Worm (Caenorhabditis elegans): ENCODE results near the gene dct-11.

The dct-11 gene

DNA sequence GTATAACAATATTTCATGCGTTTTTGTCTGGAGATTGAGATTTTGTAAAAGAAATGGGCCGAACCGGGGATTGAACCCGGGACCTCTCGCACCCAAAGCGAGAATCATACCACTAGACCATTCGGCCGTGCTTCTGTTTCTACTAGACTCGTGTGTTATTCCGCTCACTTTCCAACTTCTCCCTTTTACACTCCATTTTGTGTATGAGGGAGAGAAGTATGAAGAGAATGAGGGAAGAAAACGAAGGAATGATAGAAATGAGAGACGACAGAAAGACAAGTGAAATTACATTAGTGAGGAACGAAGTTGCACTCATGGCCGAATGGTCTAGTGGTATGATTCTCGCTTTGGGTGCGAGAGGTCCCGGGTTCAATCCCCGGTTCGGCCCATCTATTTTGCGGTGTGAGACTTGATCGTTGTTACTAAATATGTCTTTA lies 38.4 kb downstream of the dct-11 start (continued):
- TF ChIP-seq hlh-15 (tag; optimal IDR thresholded peaks at IDR 0.05) (peak; percentile 79), ceh-19 (GFP tag; optimal IDR thresholded peaks at IDR 0.05) (peak; percentile 92), tbx-7 (tag; optimal IDR thresholded peaks at IDR 0.05) (no peak), pros-1 (tag; optimal IDR thresholded peaks at IDR 0.05) (no peak), lin-11 (tag; optimal IDR thresholded peaks at IDR 0.05) (peak; percentile 77), hlh-30 (tag; optimal IDR thresholded peaks at IDR 0.05; ENCODE audit: insufficient read depth) (peak; percentile 41), mec-3 (tag; optimal IDR thresholded peaks at IDR 0.05; ENCODE audit: borderline replicate concordance) (peak; percentile 28), che-1 (tag; optimal IDR thresholded peaks at IDR 0.05) (peak; percentile 82), hlh-6 (tag; optimal IDR thresholded peaks at IDR 0.05) (peak; percentile 77), sox-4 (tag; optimal IDR thresholded peaks at IDR 0.05) (peak; percentile 92), elt-4 (tag; optimal IDR thresholded peaks at IDR 0.05) (no peak), hlh-8 (tag; optimal IDR thresholded peaks at IDR 0.05) (peak; percentile 62), nhr-232 (tag; optimal IDR thresholded peaks at IDR 0.05) (peak; percentile 76), ama-1 (optimal IDR thresholded peaks at IDR 0.05) (no peak), ceh-9 (tag; optimal IDR thresholded peaks at IDR 0.05) (peak; percentile 82), ceh-6 (GFP tag; optimal IDR thresholded peaks at IDR 0.05) (peak; percentile 86), nfya-1 (tag; optimal IDR thresholded peaks at IDR 0.05) (peak; percentile 86), nhr-11 (tag; optimal IDR thresholded peaks at IDR 0.05) (no peak), ztf-16 (tag; optimal IDR thresholded peaks at IDR 0.05) (peak; percentile 90), dmd-4 (tag; optimal IDR thresholded peaks at IDR 0.05; ENCODE audit: borderline replicate concordance) (peak; percentile 89), fkh-10 (GFP tag; optimal IDR thresholded peaks at IDR 0.05) (peak; percentile 57), pqm-1 (tag; optimal IDR thresholded peaks at IDR 0.05) (peak; percentile 91), gmeb-2 (tag; optimal IDR thresholded peaks at IDR 0.05) (peak; percentile 86), rnt-1 (tag; optimal IDR thresholded peaks at IDR 0.05) (peak; percentile 78), ceh-14 (tag; optimal IDR thresholded peaks at IDR 0.05) (peak; percentile 95), pag-3 (tag; optimal IDR thresholded peaks at IDR 0.05; ENCODE audit: borderline replicate concordance) (peak; percentile 41), fax-1 (tag; optimal IDR thresholded peaks at IDR 0.05) (peak; percentile 86), pat-9 (tag; optimal IDR thresholded peaks at IDR 0.05) (peak; percentile 87), odd-2 (tag; optimal IDR thresholded peaks at IDR 0.05) (peak; percentile 23), K02D7.2 (tag; optimal IDR thresholded peaks at IDR 0.05) (peak; percentile 79), K09A11.1 (tag; optimal IDR thresholded peaks at IDR 0.05; ENCODE audit: insufficient read depth) (peak; percentile 60), ceh-18 (tag; optimal IDR thresholded peaks at IDR 0.05) (peak; percentile 85), ceh-34 (tag; optimal IDR thresholded peaks at IDR 0.05) (peak; percentile 78), tbx-2 (tag; optimal IDR thresholded peaks at IDR 0.05) (peak; percentile 82), unc-42 (tag; optimal IDR thresholded peaks at IDR 0.05) (peak; percentile 92), ceh-31 (tag; optimal IDR thresholded peaks at IDR 0.05) (peak; percentile 84), ets-4 (tag; optimal IDR thresholded peaks at IDR 0.05) (peak; percentile 69), C08G9.2 (tag; optimal IDR thresholded peaks at IDR 0.05) (peak; percentile 77), pax-1 (tag; optimal IDR thresholded peaks at IDR 0.05) (no peak), pha-4 (tag; optimal IDR thresholded peaks at IDR 0.05) (no peak), pha-2 (tag; optimal IDR thresholded peaks at IDR 0.05) (peak; percentile 83), C38D4.7 (GFP tag; optimal IDR thresholded peaks at IDR 0.05) (peak; percentile 80), F13H6.1 (tag; optimal IDR thresholded peaks at IDR 0.05) (peak; percentile 84), zip-5 (tag; optimal IDR thresholded peaks at IDR 0.05) (peak; percentile 36), ceh-24 (tag; optimal IDR thresholded peaks at IDR 0.05) (peak; percentile 52), T23F11.4 (GFP tag; optimal IDR thresholded peaks at IDR 0.05) (peak; percentile 81), ceh-48 (tag; optimal IDR thresholded peaks at IDR 0.05) (peak; percentile 78), unc-86 (tag; optimal IDR thresholded peaks at IDR 0.05) (peak; percentile 65), ceh-45 (GFP tag; IDR thresholded peaks at IDR 0.05) (peak; percentile 83)
